Fruit fly (Drosophila melanogaster) whole organism, larva: ENCODE results near the gene AstA.

Experiments
- noc ChIP-seq: fragments of 200-800 bp; sonication (Bioruptor generic); optimal IDR thresholded peaks from 3 replicates; lab custom pipeline; 2019; ENCODE audit warnings: missing biosample characterization, mild to moderate bottlenecking, missing genetic modification characterization, moderate library complexity

Gene AstA

DNA sequence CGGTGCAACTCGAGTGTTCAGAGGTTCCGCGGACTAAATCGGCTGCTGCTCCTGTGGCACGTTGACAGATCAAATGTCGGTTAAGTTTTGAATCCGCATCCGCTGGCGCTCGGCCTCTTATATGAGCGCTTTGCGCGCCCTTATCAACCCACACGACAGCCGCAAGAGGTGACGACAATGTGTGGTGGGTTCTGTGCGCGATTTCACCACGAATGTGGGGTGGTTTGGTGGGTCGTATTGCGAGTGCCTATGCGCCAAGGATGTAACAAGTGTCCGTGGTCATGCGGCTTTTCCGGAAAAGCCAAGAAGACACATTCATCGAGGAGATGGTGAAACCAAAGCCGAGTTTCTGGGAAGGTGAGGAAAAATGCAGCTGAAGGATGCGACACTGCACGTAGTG, at the start of gene AstA:
Gene AstA, minus strand, starts transcription at position 101 of the 400 bp plus-strand sequence.
- no peak for TF ChIP-seq noc

DNA sequence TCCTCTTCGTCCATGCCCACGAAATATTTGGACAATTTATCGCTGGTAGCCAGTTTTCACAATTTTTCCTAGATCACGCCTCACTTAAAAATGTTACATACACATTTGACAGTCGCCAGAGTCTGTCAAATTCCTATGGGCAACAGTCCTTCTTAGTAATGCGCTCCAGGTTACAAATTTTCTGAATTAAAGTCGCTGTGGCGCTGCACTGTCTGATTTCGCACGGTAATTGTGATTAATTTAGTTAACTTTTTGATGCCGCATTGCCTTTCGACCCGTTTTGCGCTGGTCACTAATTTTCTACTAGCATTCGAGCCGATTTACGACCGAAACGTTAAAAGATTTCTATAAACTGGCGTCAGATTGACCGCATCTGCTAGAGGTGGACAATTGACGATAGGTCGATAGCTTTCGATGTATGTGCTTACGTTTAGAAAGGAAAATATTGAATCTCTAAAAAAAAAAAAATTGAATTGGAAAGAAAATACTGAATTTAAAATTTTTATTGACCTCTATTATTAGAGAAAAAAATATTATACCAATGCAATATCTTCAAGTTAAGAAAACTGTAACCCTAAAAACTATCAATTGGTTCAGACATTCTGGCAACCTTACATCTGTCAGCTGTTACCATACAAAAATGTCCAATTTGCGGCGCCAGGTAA, 48.9 kb upstream of the AstA start, which contains the start of the genes lili and CG34150:
Gene lili, minus strand, starts transcription at position 376 of the 665 bp plus-strand sequence.
Gene CG34150, plus strand, starts transcription at position 626 of the 665 bp plus-strand sequence.
- peak; percentile 57 for TF ChIP-seq noc

DNA sequence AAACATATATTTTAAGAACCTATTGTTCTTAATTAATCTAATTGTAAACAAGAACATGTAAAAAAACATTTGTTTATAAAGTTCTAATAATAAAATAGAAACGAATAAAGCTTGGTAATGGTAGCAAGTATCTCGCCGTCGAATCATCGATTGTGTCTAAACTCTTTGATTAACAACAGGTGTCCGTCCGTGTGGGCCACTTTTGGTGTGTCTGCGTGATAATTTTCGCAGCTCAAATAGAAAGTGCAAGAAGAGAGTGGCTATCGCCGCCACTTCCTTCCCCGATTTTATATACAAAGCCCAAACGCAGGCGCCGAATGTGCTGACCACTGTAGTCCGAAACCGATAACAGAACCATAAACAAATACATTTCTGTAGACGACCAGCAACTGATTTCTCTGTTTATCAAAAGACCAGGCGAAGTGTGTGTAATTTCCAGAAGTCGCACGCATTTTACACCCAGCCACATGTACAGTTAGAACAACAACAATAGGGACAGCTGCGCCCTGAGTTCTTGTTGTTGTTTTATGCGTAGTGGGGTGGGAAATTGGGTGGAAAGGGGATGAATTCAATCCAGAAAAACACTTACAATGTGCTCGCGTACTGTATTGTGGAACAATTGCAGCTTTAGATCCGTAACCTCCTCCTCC, 48.2 kb upstream of the AstA start:
- no peak for TF ChIP-seq noc

DNA sequence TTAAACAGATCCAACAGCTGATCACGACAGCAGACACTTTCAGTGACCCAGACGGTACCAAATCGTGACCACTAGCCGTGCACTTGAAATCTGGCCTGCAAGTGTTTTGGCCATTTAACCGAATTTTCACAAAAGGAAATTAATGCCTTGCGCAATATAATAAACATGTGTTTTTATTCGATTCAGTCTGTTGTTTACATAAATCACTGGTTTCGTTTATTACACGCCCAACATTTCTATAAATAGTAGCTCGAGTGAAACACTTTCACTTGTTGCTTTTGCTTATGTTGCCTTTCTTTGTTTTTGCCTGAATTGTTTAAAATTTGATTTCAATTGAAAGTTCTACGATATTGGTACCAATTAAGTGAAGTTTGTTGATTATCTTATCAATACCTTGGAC, 47.5 kb upstream of the AstA start:
- no peak for TF ChIP-seq noc

DNA sequence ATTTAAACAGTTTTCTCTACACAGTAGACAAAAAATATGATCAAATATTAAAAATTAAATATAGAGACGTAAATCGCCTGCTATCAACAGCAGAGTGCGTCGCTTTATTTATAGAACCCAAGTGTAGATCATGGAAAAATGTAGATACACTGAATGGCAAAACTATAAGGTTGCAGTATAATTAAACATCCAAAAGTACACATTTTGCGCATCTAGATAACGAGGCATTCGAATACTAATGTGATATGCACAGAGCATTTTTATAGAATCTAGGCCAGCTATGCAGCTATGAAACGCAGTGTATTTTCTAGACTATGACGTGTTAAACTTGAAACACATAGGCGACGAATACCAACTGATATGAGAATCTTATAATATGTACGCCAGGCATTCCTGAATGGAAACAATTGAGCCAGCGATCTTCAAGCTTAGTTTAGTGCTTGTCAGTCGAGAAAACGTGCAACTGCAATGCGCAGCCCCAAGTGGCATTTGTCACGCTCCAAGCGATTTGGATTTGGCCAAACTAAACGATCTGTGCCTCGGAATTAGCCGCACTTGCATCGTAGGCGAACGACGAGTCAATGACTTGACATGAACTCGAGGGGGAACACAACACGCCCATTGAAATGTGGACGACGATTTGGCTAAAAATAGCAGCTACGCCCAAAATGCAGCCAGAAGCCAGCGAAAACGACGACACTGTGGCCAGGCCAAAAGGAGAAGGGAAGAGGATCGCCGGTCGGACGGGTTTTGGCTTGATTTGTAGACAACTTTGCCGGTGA, 46.2 kb upstream of the AstA start:
- peak; percentile 96 for TF ChIP-seq noc

dm6 chr3R:24809576-24810279, 44.9 kb upstream of the AstA start:
- peak; percentile 70 for TF ChIP-seq noc

DNA sequence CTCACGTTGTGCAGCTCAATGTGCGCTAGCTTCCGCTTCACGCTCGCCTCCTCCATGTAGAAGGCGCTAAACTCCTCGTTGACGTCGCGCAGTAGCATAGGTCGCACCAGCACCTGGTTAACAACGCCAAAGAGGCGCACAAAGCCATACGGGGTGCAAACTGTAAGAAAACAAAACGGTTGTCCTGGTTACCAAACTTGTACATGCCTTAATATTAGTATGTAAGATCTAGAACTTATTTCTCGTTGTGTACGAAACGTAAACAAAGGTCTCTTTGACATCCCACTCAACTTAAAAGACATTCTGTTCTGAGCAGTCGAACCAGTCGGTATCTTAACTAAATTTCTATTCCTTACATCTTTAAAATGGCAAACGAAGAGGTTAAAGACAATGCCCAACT, 42.5 kb upstream of the AstA start, which contains the start of gene CG6980:
Gene CG6980, plus strand, starts transcription at position 301 of the 400 bp plus-strand sequence.
- no peak for TF ChIP-seq noc

DNA sequence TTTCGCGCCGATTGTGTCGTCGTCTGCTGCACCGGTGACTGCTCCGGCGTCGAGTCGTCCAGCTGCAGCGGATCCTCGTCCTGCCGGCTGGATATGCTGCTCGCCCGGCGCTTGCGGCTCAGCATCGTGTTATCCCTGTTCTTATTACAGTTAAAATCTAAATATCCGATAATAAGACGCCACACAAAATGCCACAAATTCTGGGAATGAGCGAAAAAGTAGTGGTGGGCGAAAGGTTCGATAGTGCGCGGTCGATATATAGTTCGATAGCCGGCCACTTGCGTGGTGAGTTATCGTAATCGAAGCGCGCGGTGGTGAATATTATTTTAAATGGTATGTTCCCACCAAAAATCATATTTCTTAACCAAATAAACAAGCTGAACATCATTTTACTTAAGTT, 40.2 kb upstream of the AstA start, which contains the start of gene polybromo:
Gene polybromo, minus strand, starts transcription at position 212 of the 400 bp plus-strand sequence.
- no peak for TF ChIP-seq noc

DNA sequence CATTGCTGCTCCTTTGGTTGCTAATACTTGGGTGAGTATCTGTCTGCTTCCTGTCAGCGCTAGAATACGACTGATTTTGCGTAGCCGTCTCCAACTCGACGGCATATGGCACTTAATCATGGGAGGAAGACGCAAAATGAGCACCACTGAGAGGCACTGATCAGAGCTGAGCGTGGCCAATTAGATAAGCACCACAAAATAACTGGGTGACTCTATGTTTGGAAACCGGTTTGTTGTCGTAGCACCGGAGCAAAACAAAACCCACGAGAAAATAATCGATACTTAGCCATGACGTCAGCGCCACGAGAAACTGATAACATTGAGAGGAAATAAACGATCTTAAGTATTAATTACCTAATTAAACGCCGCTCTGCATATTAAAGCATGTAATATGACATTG, 34.6 kb upstream of the AstA start, which contains the start of gene Ude:
Gene Ude, minus strand, starts transcription at position 166 of the 400 bp plus-strand sequence.
- TF ChIP-seq noc = no peak

dm6 chr3R:24798595-24798994, 33.7 kb upstream of the AstA start:
- peak; percentile 57 for TF ChIP-seq noc

DNA sequence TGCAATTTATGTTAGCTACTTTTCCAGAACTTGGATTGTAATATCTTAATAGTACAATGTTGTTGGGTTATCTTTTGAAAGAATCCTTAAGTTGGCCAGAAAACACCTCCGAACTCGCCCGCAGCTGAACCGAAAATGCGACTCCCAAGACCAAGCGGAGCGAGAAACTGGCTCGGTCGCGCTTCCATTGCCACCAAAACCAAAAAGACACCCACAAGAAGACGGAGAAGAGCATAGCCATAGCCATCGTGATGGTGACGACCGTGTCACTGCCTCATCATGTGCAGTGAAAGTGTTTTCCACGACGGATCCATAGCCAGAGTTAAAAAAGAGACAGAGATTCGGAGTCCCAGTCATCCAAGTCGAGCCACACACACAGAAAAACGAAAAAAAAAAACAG, 25.2 kb upstream of the AstA start, which contains the start of gene CG13634:
Gene CG13634, minus strand, starts transcription at position 101 of the 400 bp plus-strand sequence.
- TF ChIP-seq noc = no peak

DNA sequence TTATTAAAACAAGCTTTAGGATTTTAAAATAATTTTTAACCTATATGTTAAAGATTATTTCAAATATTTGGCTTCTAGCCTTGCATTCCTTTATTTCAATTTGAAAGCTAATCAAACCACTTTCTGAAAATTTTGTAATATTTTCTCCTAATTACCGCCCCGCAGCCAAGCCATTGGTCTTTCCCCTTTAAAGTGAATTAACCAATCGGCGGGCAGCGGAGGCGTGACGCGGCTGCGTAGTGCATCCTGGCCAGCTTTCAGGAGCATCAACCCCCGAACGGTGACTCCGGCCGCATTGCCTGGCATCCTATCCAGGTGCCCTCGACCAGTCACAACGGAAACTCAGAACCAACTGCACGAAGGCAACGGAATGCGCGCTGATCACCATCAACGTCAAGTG, 22.9 kb upstream of the AstA start, which contains the start of gene Ets96B:
Gene Ets96B, plus strand, starts transcription at position 321 of the 400 bp plus-strand sequence.
- no peak for TF ChIP-seq noc

dm6 chr3R:24787042-24787565, 22.2 kb upstream of the AstA start, which contains the start of gene CG5805:
TSS of gene CG5805 (minus strand) at chr3R:24787421.
- TF ChIP-seq noc = peak; percentile 41

- no peak for TF ChIP-seq noc
Observed at dm6 chr3R:24778218-24778739, 13.4 kb upstream of the AstA start.

DNA sequence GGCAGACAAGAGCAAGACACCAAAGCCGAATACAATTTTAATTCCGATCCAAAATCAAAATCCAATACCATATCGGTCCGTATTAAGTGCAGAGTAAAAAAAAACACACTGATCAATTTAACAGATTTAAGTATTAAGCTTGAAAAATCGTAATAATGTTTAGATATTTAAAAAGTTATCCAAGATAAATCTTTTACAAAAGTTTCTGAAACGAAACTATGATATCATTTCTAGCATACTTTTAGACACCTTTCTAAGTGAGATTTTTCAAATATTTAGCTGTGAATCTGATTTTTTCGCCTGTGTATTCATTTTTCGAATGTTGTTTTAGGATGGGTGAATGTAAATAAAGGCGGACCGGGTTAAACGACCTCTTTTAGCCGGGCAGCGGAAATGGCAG, 12.2 kb upstream of the AstA start:
- TF ChIP-seq noc = no peak

- no peak for TF ChIP-seq noc
Observed at dm6 chr3R:24773422-24773821, 8.6 kb upstream of the AstA start.
